Fruit fly (Drosophila melanogaster) whole organism, adult: ENCODE measurements around the gene comm.

Source experiments
- CG11617 ChIP-seq: fragments of 200-800 bp; sonication (Bioruptor generic); optimal IDR thresholded peaks from 2 replicates; lab custom pipeline; 2017; ENCODE audit warnings: mild to moderate bottlenecking, missing biosample characterization, missing genetic modification reagents, missing genetic modification characterization
- CG12768 ChIP-seq: fragments of 200-800 bp; sonication (Bioruptor generic); optimal IDR thresholded peaks from 2 replicates; lab custom pipeline; 2017; ENCODE audit warnings: missing biosample characterization, missing genetic modification characterization, mild to moderate bottlenecking, moderate library complexity, missing genetic modification reagents
- CG14711 ChIP-seq: fragments of 200-800 bp; sonication (Bioruptor generic); optimal IDR thresholded peaks from 2 replicates; lab custom pipeline; 2018; ENCODE audit warnings: missing biosample characterization, mild to moderate bottlenecking, missing genetic modification characterization, moderate library complexity
- CG1620 ChIP-seq: fragments of 200-800 bp; sonication (Bioruptor generic); optimal IDR thresholded peaks from 2 replicates; lab custom pipeline; 2016; ENCODE audit warnings: missing biosample characterization, missing genetic modification characterization
- CG33017 ChIP-seq: fragments of 200-800 bp; sonication (Bioruptor generic); optimal IDR thresholded peaks from 2 replicates; lab custom pipeline; 2018; ENCODE audit warnings: missing biosample characterization, mild to moderate bottlenecking, missing genetic modification characterization, moderate library complexity
- CG5204 ChIP-seq: fragments of 200-800 bp; sonication (Bioruptor generic); optimal IDR thresholded peaks from 2 replicates; lab custom pipeline; 2016; ENCODE audit warnings: missing biosample characterization, missing genetic modification characterization
- CG7045 ChIP-seq: fragments of 200-800 bp; sonication (Bioruptor generic); optimal IDR thresholded peaks from 2 replicates; lab custom pipeline; 2017; ENCODE audit warnings: missing biosample characterization, mild to moderate bottlenecking, missing genetic modification characterization
- CG7101 ChIP-seq: fragments of 200-800 bp; sonication (Bioruptor generic); optimal IDR thresholded peaks from 2 replicates; lab custom pipeline; 2018; ENCODE audit warnings: missing biosample characterization, mild to moderate bottlenecking, missing genetic modification characterization, moderate library complexity
- Clk ChIP-seq: fragments of 200-800 bp; sonication (Bioruptor generic); optimal IDR thresholded peaks from 2 replicates; lab custom pipeline; 2017; ENCODE audit warnings: missing biosample characterization, missing genetic modification characterization
- Crg-1 ChIP-seq: fragments of 200-800 bp; sonication (Bioruptor generic); optimal IDR thresholded peaks from 2 replicates; lab custom pipeline; 2016; ENCODE audit warnings: missing biosample characterization, missing genetic modification characterization
- Hr96 ChIP-seq: fragments of 200-800 bp; sonication (Bioruptor generic); optimal IDR thresholded peaks from 2 replicates; lab custom pipeline; 2016; ENCODE audit warnings: missing biosample characterization, missing genetic modification characterization
- Mnt ChIP-seq: fragments of 200-800 bp; sonication (Bioruptor generic); optimal IDR thresholded peaks from 2 replicates; lab custom pipeline; 2016; ENCODE audit warnings: missing biosample characterization, mild to moderate bottlenecking, missing genetic modification characterization
- bab1 ChIP-seq: fragments of 200-800 bp; sonication (Bioruptor generic); optimal IDR thresholded peaks from 3 replicates; lab custom pipeline; 2019; ENCODE audit warnings: missing biosample characterization, mild to moderate bottlenecking, missing genetic modification characterization, moderate library complexity
- cic ChIP-seq: fragments of 200-800 bp; sonication (Bioruptor generic); optimal IDR thresholded peaks from 2 replicates; lab custom pipeline; 2017; ENCODE audit warnings: missing biosample characterization, mild to moderate bottlenecking, missing genetic modification characterization, moderate library complexity
- cnc ChIP-seq, 2 experiments: fragments of >200 bp; optimal IDR thresholded peaks; 2 replicates each; lab custom pipeline; 2017
- kay ChIP-seq: fragments of 200-800 bp; sonication (Bioruptor generic); peaks from one replicate; lab custom pipeline; 2016; ENCODE audit warnings: missing biosample characterization, missing genetic modification characterization, borderline replicate concordance
- ovo ChIP-seq: fragments of 200-800 bp; sonication (Bioruptor generic); optimal IDR thresholded peaks from 2 replicates; lab custom pipeline; 2016; ENCODE audit warnings: missing biosample characterization, missing genetic modification characterization
- pad ChIP-seq: fragments of 200-800 bp; sonication (Bioruptor generic); optimal IDR thresholded peaks from 3 replicates; lab custom pipeline; 2017; ENCODE audit warnings: missing biosample characterization, missing genetic modification characterization, mild to moderate bottlenecking, moderate library complexity, missing genetic modification reagents
- tj ChIP-seq: fragments of 200-800 bp; sonication (Bioruptor generic); optimal IDR thresholded peaks from 3 replicates; lab custom pipeline; 2017; ENCODE audit warnings: missing biosample characterization, mild to moderate bottlenecking, missing genetic modification characterization, moderate library complexity
- toe ChIP-seq: fragments of 200-800 bp; sonication (Bioruptor generic); optimal IDR thresholded peaks from 2 replicates; lab custom pipeline; 2016; ENCODE audit warnings: missing biosample characterization, missing genetic modification characterization

Gene comm

dm6 chr3L:15691968-15692367, 36.3 kb downstream of the comm start, which contains the start of gene CG34451:
Gene CG34451 (minus strand): TSS chr3L:15692068.
- TF ChIP-seq Mnt (no peak), CG7101 (tag; lab: Kevin White, UChicago) (no peak), Crg-1 (GFP tag; lab: Kevin White, UChicago) (no peak), bab1 (GFP tag; lab: Kevin White, UChicago) (no peak), CG7045 (GFP tag; lab: Kevin White, UChicago) (no peak), ovo (no peak), cnc (optimal IDR thresholded peaks at IDR 0.05; lab: Kevin White, UChicago) (no peak), kay (GFP tag; lab: Kevin White, UChicago) (no peak), CG5204 (GFP tag; lab: Kevin White, UChicago) (no peak), tj (GFP tag; lab: Kevin White, UChicago) (no peak), Hr96 (GFP tag; lab: Kevin White, UChicago) (no peak), CG1620 (GFP tag; lab: Kevin White, UChicago) (no peak), CG12768 (no peak), toe (GFP tag; lab: Kevin White, UChicago) (no peak), CG11617 (no peak)

dm6 chr3L:15690711-15691591, 37.3 kb downstream of the comm start:
- no peak for TF ChIP-seq Hr96 (GFP tag; lab: Kevin White, UChicago)
- no peak for TF ChIP-seq kay (GFP tag; lab: Kevin White, UChicago)

dm6 chr3L:15689518-15689917, 38.7 kb downstream of the comm start:
- no peak for TF ChIP-seq Clk (GFP tag; lab: Kevin White, UChicago)
- TF ChIP-seq CG12768, result no peak

dm6 chr3L:15687802-15688201, 40.4 kb downstream of the comm start, which contains the start of gene CG34452:
Gene CG34452 (minus strand): TSS chr3L:15687902.
- TF ChIP-seq CG7045 (GFP tag; lab: Kevin White, UChicago), result no peak
- no peak for TF ChIP-seq CG5204 (GFP tag; lab: Kevin White, UChicago)
- TF ChIP-seq pad, result no peak
- TF ChIP-seq CG11617, result no peak
- no peak for TF ChIP-seq ovo
- no peak for TF ChIP-seq Mnt
- no peak for TF ChIP-seq kay (GFP tag; lab: Kevin White, UChicago)

dm6 chr3L:15684017-15684416, 44.2 kb downstream of the comm start:
- TF ChIP-seq Clk (GFP tag; lab: Kevin White, UChicago) (no peak), Crg-1 (GFP tag; lab: Kevin White, UChicago) (no peak), Hr96 (GFP tag; lab: Kevin White, UChicago) (no peak), CG12768 (no peak), ovo (no peak), CG14711 (no peak), bab1 (GFP tag; lab: Kevin White, UChicago) (no peak), cnc (optimal IDR thresholded peaks at IDR 0.05; lab: Kevin White, UChicago) (no peak), CG5204 (GFP tag; lab: Kevin White, UChicago) (no peak), CG11617 (no peak), CG33017 (tag; lab: Kevin White, UChicago) (no peak)

- TF ChIP-seq cic (GFP tag; lab: Kevin White, UChicago) (no peak), toe (GFP tag; lab: Kevin White, UChicago) (no peak), CG7101 (tag; lab: Kevin White, UChicago) (no peak), CG7045 (GFP tag; lab: Kevin White, UChicago) (no peak), cnc (optimal IDR thresholded peaks at IDR 0.05; lab: Kevin White, UChicago) (no peak), Mnt (no peak), ovo (no peak), kay (GFP tag; lab: Kevin White, UChicago) (no peak), Clk (GFP tag; lab: Kevin White, UChicago) (no peak), CG1620 (GFP tag; lab: Kevin White, UChicago) (no peak), CG14711 (no peak), CG33017 (tag; lab: Kevin White, UChicago) (no peak), CG12768 (no peak), pad (no peak), tj (GFP tag; lab: Kevin White, UChicago) (no peak), Crg-1 (GFP tag; lab: Kevin White, UChicago) (no peak), bab1 (GFP tag; lab: Kevin White, UChicago) (no peak), CG5204 (GFP tag; lab: Kevin White, UChicago) (no peak), CG11617 (no peak), Hr96 (GFP tag; lab: Kevin White, UChicago) (no peak)
These were observed 44.8 kb downstream of the comm start, which contains the start of the genes CG7579 and Pgant8 for dm6 chr3L:15683345-15683922. Gene CG7579 (minus strand): TSS chr3L:15683445. Gene Pgant8 (plus strand): TSS chr3L:15683872.
